Worm (Caenorhabditis elegans) whole organism, L2 larva: ENCODE results near the gene C35A5.3.

Experiments used
- ama-1 ChIP-seq: fragments of 150-350 bp; optimal IDR thresholded peaks from 2 replicates; lab custom pipeline; 2018; ENCODE audit warnings: inconsistent platforms
- lin-39 ChIP-seq: fragments of 150-350 bp; optimal IDR thresholded peaks from 2 replicates; lab custom pipeline; 2014; ENCODE audit warnings: missing biosample characterization, missing genetic modification reagents, missing genetic modification characterization

DNA sequence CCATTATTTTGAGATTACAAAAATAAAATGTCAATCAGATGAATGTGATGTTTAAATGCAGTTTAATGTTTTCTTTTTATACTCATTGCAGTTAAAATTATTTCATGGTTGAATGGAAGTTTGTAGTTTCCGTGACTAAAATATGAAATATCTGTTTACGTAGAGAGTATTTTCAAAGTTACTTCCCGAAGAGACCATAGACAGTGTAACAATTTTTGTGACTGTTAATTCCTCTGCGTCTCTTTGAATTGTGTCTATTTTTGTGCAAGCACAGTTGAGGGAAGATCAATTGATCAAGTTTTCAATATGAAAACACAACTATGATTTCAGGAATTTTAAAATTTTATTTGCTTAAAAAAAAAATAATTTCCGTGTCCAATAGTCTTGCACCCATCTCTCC is 45.6 kb upstream of the C35A5.3 start, which contains the start of gene F25D1.5:
- TF ChIP-seq ama-1 (no peak), lin-39 (tag; lab: Kevin White, UChicago) (no peak)
